Fruit fly (Drosophila melanogaster): ENCODE data around the gene Abca3.

Gene Abca3

dm6 chrX:21323933-21324688 lies 17.6 kb upstream of the Abca3 start, which contains the start of the genes Dd and CG1486:
Gene Dd, minus strand, starts transcription at chrX:21324009.
Gene CG1486, plus strand, starts transcription at chrX:21324046.
- TF ChIP-seq CG13204 (GFP tag; optimal IDR thresholded peaks at IDR 0.05) (no peak), CG34367 (tag; optimal IDR thresholded peaks at IDR 0.05) (peak; percentile 13)

dm6 chrX:21323171-21323695 lies 16.8 kb upstream of the Abca3 start:
- peak; percentile 61; the same call in 2 of the 3 replicates for TF ChIP-seq CG4496 (GFP tag; IDR thresholded peaks at IDR 0.05)
- no peak for TF ChIP-seq CG34367 (tag; optimal IDR thresholded peaks at IDR 0.05)
- 0 out of 2 replicates have a peak, but pooled peaks have one; percentile 18 for TF ChIP-seq CG32121 (GFP tag; IDR thresholded peaks at IDR 0.05)
- 0 out of 2 replicates have a peak, but pooled peaks have one; percentile 6 for TF ChIP-seq Ets98B (GFP tag; IDR thresholded peaks at IDR 0.05)
- TF ChIP-seq gl (tag; optimal IDR thresholded peaks at IDR 0.05) = peak; percentile 33

dm6 chrX:21322289-21322981 lies 16.0 kb upstream of the Abca3 start:
- no peak for TF ChIP-seq CG13204 (GFP tag; optimal IDR thresholded peaks at IDR 0.05)
- no peak for TF ChIP-seq CG10348 (GFP tag; IDR thresholded peaks at IDR 0.05)
- no peak for TF ChIP-seq D1 (tag; optimal IDR thresholded peaks at IDR 0.05)
- TF ChIP-seq CG14655 (GFP tag; optimal IDR thresholded peaks at IDR 0.05) = no peak
- TF ChIP-seq rn (GFP tag; IDR thresholded peaks at IDR 0.05) = no peak
- peak; percentile 14 for TF ChIP-seq Pif1A (GFP tag; optimal IDR thresholded peaks at IDR 0.05)
- no peak for TF ChIP-seq CG34367 (tag; optimal IDR thresholded peaks at IDR 0.05)
- no peak for TF ChIP-seq CG32121 (GFP tag; IDR thresholded peaks at IDR 0.05)
- TF ChIP-seq CG8301 (tag; optimal IDR thresholded peaks at IDR 0.05) = peak; percentile 29
- no peak for TF ChIP-seq EcR (GFP tag; optimal IDR thresholded peaks at IDR 0.05)
- TF ChIP-seq CG17806 (tag; optimal IDR thresholded peaks at IDR 0.05) = peak; percentile 18
- no peak for TF ChIP-seq CG12605 (GFP tag; IDR thresholded peaks at IDR 0.05)
- no peak for TF ChIP-seq fd96Ca (GFP tag; IDR thresholded peaks at IDR 0.05)
- no peak for TF ChIP-seq Ets98B (GFP tag; IDR thresholded peaks at IDR 0.05)
- no peak for TF ChIP-seq CG9948 (tag; optimal IDR thresholded peaks at IDR 0.05)
- TF ChIP-seq CG15710 (tag; optimal IDR thresholded peaks at IDR 0.05) = no peak
- TF ChIP-seq CG8159 (tag; optimal IDR thresholded peaks at IDR 0.05) = peak; percentile 62
- TF ChIP-seq Snoo (tag; optimal IDR thresholded peaks at IDR 0.05) = no peak
- TF ChIP-seq Pif1B (GFP tag; optimal IDR thresholded peaks at IDR 0.05) = no peak
- no peak for TF ChIP-seq CG4496 (GFP tag; IDR thresholded peaks at IDR 0.05)
- TF ChIP-seq gl (tag; optimal IDR thresholded peaks at IDR 0.05) = no peak

dm6 chrX:21319202-21319772 lies 12.8 kb upstream of the Abca3 start, which contains the start of the genes SLIRP1 and anox:
Gene SLIRP1, minus strand, starts transcription at chrX:21319296.
Gene anox, minus strand, starts transcription at chrX:21319296.
- TF ChIP-seq EcR (GFP tag; optimal IDR thresholded peaks at IDR 0.05) (peak; percentile 12), CG15710 (tag; optimal IDR thresholded peaks at IDR 0.05) (peak; percentile 91), CG8301 (tag; optimal IDR thresholded peaks at IDR 0.05) (peak; percentile 89), Pif1B (GFP tag; optimal IDR thresholded peaks at IDR 0.05) (peak; percentile 67), Snoo (tag; optimal IDR thresholded peaks at IDR 0.05) (peak; percentile 88), D1 (tag; optimal IDR thresholded peaks at IDR 0.05) (peak; percentile 87), gl (tag; optimal IDR thresholded peaks at IDR 0.05) (peak; percentile 70), CG10348 (GFP tag; IDR thresholded peaks at IDR 0.05) (no peak), CG12605 (GFP tag; IDR thresholded peaks at IDR 0.05) (peak; percentile 32; the same call in 1 of the 2 replicates), CG14655 (GFP tag; optimal IDR thresholded peaks at IDR 0.05) (peak; percentile 92), CG4496 (GFP tag; IDR thresholded peaks at IDR 0.05) (peak; percentile 81), CG8159 (tag; optimal IDR thresholded peaks at IDR 0.05) (peak; percentile 93), CG34367 (tag; optimal IDR thresholded peaks at IDR 0.05) (peak; percentile 86), CG13204 (GFP tag; optimal IDR thresholded peaks at IDR 0.05) (no peak), fd96Ca (GFP tag; IDR thresholded peaks at IDR 0.05) (no peak), rn (GFP tag; IDR thresholded peaks at IDR 0.05) (0 out of 2 replicates have a peak, but pooled peaks have one; percentile 26), CG9948 (tag; optimal IDR thresholded peaks at IDR 0.05) (peak; percentile 90), CG32121 (GFP tag; IDR thresholded peaks at IDR 0.05) (peak; percentile 75), Ets98B (GFP tag; IDR thresholded peaks at IDR 0.05) (peak; percentile 55), Pif1A (GFP tag; optimal IDR thresholded peaks at IDR 0.05) (peak; percentile 82), CG17806 (tag; optimal IDR thresholded peaks at IDR 0.05) (peak; percentile 83)

dm6 chrX:21317422-21317821 lies 11.0 kb upstream of the Abca3 start, which contains the start of gene CG1801:
Gene CG1801, minus strand, starts transcription at chrX:21317522.
- TF ChIP-seq CG8301 (tag; optimal IDR thresholded peaks at IDR 0.05) (no peak), CG12605 (GFP tag; IDR thresholded peaks at IDR 0.05) (no peak), Pif1B (GFP tag; optimal IDR thresholded peaks at IDR 0.05) (no peak), CG9948 (tag; optimal IDR thresholded peaks at IDR 0.05) (no peak), fd96Ca (GFP tag; IDR thresholded peaks at IDR 0.05) (no peak), CG13204 (GFP tag; optimal IDR thresholded peaks at IDR 0.05) (no peak), CG10348 (GFP tag; IDR thresholded peaks at IDR 0.05) (no peak), Ets98B (GFP tag; IDR thresholded peaks at IDR 0.05) (no peak), CG32121 (GFP tag; IDR thresholded peaks at IDR 0.05) (no peak), rn (GFP tag; IDR thresholded peaks at IDR 0.05) (no peak)
